Fruit fly (Drosophila melanogaster): ENCODE measurements around the gene sr.
A peak's percentile ranks its signal among the peaks of the same experiment; 100 is the strongest.

DNA sequence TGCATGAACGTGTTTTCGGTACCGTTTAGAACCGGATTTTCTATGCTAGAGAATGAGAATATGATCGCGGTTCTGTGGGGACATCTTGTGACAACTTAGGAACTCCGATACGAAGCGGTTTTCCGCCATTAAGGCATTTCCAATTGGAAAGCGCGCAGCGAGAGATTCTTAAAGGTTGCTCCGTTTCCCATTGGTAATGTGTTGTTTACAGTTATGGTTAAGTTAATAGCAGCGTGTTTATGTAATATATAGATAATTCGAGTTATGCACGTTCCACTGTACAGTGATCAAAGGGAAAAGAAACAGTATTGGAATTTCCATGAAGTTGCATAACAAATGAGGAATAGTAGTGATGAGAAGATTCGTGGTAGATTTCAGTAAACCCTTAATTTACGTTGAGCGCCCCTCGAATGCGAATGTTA lies 78.3 kb downstream of the sr start:
- TF ChIP-seq CG12605 (GFP tag; IDR thresholded peaks at IDR 0.05) (no peak), Pif1A (GFP tag; optimal IDR thresholded peaks at IDR 0.05) (no peak), CG4496 (GFP tag; IDR thresholded peaks at IDR 0.05) (no peak), CG14655 (GFP tag; optimal IDR thresholded peaks at IDR 0.05) (peak; percentile 65)

Data from whole organism, pupa.